Worm (Caenorhabditis elegans) whole organism, L2 larva: ENCODE data around the gene ndua-7.

Experiments used
- C34F6.9 ChIP-seq: fragments of 150-350 bp; optimal IDR thresholded peaks from 2 replicates; lab custom pipeline; 2014; ENCODE audit warnings: missing biosample characterization, missing genetic modification characterization
- F13H6.1 ChIP-seq: sonication (generic microtip); optimal IDR thresholded peaks from 2 replicates; lab custom pipeline; 2016; ENCODE audit warnings: missing genetic modification characterization, missing compliant biosample characterization
- ZK546.5 ChIP-seq: sonication (generic microtip); optimal IDR thresholded peaks from 2 replicates; lab custom pipeline; 2017; ENCODE audit warnings: missing biosample characterization, missing genetic modification characterization
- alr-1 ChIP-seq: fragments of 150-350 bp; optimal IDR thresholded peaks from 2 replicates; lab custom pipeline; 2014; ENCODE audit warnings: missing biosample characterization, missing genetic modification characterization
- aly-2 ChIP-seq: fragments of 150-350 bp; optimal IDR thresholded peaks from 2 replicates; lab custom pipeline; 2014; ENCODE audit warnings: missing biosample characterization, missing genetic modification characterization
- ama-1 ChIP-seq: fragments of 150-350 bp; optimal IDR thresholded peaks from 2 replicates; lab custom pipeline; 2018; ENCODE audit warnings: inconsistent platforms
- crh-2 ChIP-seq: sonication (generic microtip); optimal IDR thresholded peaks from 2 replicates; lab custom pipeline; 2017; ENCODE audit warnings: missing biosample characterization, missing genetic modification characterization
- dmd-4 ChIP-seq: sonication (generic microtip); optimal IDR thresholded peaks from 2 replicates; lab custom pipeline; 2017; ENCODE audit warnings: missing biosample characterization, missing genetic modification characterization
- egl-27 ChIP-seq: sonication (generic microtip); optimal IDR thresholded peaks from 3 replicates; lab custom pipeline; 2017; ENCODE audit warnings: missing biosample characterization, missing genetic modification reagents, missing genetic modification characterization
- gmeb-1 ChIP-seq: fragments of 150-350 bp; optimal IDR thresholded peaks from 2 replicates; lab custom pipeline; 2014; ENCODE audit warnings: missing biosample characterization, missing genetic modification characterization
- lin-13 ChIP-seq: fragments of 150-350 bp; optimal IDR thresholded peaks from 2 replicates; lab custom pipeline; 2014; ENCODE audit warnings: missing biosample characterization, missing genetic modification reagents, missing genetic modification characterization
- lin-39 ChIP-seq: fragments of 150-350 bp; optimal IDR thresholded peaks from 2 replicates; lab custom pipeline; 2014; ENCODE audit warnings: missing biosample characterization, missing genetic modification reagents, missing genetic modification characterization
- lsy-2 ChIP-seq, 2 experiments: fragments of 150-350 bp in 1 of 2; sonication (generic microtip) in 1 of 2; optimal IDR thresholded peaks; 2 replicates each; lab custom pipeline; 2014 to 2017; ENCODE audit warnings: missing biosample characterization in 2 of 2, missing genetic modification characterization in 2 of 2
- mab-5 ChIP-seq: fragments of 150-350 bp; optimal IDR thresholded peaks from 2 replicates; lab custom pipeline; 2014; ENCODE audit warnings: missing biosample characterization, missing genetic modification characterization
- mbf-1 ChIP-seq: sonication (generic microtip); optimal IDR thresholded peaks from 2 replicates; lab custom pipeline; 2017; ENCODE audit warnings: missing biosample characterization, missing genetic modification characterization
- nhr-10 ChIP-seq: sonication (generic microtip); optimal IDR thresholded peaks from 2 replicates; lab custom pipeline; 2017; ENCODE audit warnings: missing biosample characterization, missing genetic modification characterization
- nhr-11 ChIP-seq: fragments of 150-350 bp; optimal IDR thresholded peaks from 2 replicates; lab custom pipeline; 2014; ENCODE audit warnings: missing biosample characterization, missing genetic modification characterization
- nhr-12 ChIP-seq: fragments of 150-350 bp; optimal IDR thresholded peaks from 2 replicates; lab custom pipeline; 2014; ENCODE audit warnings: missing biosample characterization, missing genetic modification characterization
- nhr-129 ChIP-seq: fragments of 150-350 bp; optimal IDR thresholded peaks from 2 replicates; lab custom pipeline; 2014; ENCODE audit warnings: missing biosample characterization, missing genetic modification characterization
- nhr-21 ChIP-seq: fragments of 150-350 bp; optimal IDR thresholded peaks from 2 replicates; lab custom pipeline; 2014; ENCODE audit warnings: missing biosample characterization, missing genetic modification characterization
- nhr-23 ChIP-seq: fragments of 150-350 bp; optimal IDR thresholded peaks from 2 replicates; lab custom pipeline; 2014; ENCODE audit warnings: missing biosample characterization, missing genetic modification reagents, missing genetic modification characterization
- nhr-237 ChIP-seq: fragments of 150-350 bp; optimal IDR thresholded peaks from 2 replicates; lab custom pipeline; 2014; ENCODE audit warnings: missing biosample characterization, missing genetic modification characterization
- nhr-25 ChIP-seq: fragments of 150-350 bp; sonication (generic microtip); optimal IDR thresholded peaks from 3 replicates; lab custom pipeline; 2014; ENCODE audit warnings: missing biosample characterization, missing genetic modification characterization
- nhr-6 ChIP-seq: fragments of 150-350 bp; optimal IDR thresholded peaks from 2 replicates; lab custom pipeline; 2014; ENCODE audit warnings: missing biosample characterization, missing genetic modification characterization
- nhr-77 ChIP-seq: fragments of 150-350 bp; optimal IDR thresholded peaks from 2 replicates; lab custom pipeline; 2014; ENCODE audit warnings: missing biosample characterization, missing genetic modification characterization
- peb-1 ChIP-seq: fragments of 150-350 bp; optimal IDR thresholded peaks from 2 replicates; lab custom pipeline; 2014; ENCODE audit warnings: missing biosample characterization, missing genetic modification characterization
- sem-4 ChIP-seq: fragments of 150-350 bp; optimal IDR thresholded peaks from 2 replicates; lab custom pipeline; 2014; ENCODE audit warnings: missing biosample characterization, missing genetic modification reagents, missing genetic modification characterization
- skn-1 ChIP-seq: sonication (generic microtip); optimal IDR thresholded peaks from 2 replicates; lab custom pipeline; 2017; ENCODE audit warnings: missing biosample characterization, missing genetic modification characterization
- sma-3 ChIP-seq: sonication (generic microtip); optimal IDR thresholded peaks from 2 replicates; lab custom pipeline; 2016; ENCODE audit warnings: missing genetic modification reagents, missing genetic modification characterization, missing compliant biosample characterization
- sma-9 ChIP-seq, 2 experiments: fragments of 150-350 bp in 1 of 2; sonication (generic microtip) in 1 of 2; optimal IDR thresholded peaks; 2 replicates each; lab custom pipeline; 2014 to 2016; ENCODE audit warnings: missing genetic modification characterization in 2 of 2, mild to moderate bottlenecking in 1 of 2, missing biosample characterization in 1 of 2, missing compliant biosample characterization in 1 of 2, missing genetic modification reagents in 1 of 2, moderate library complexity in 1 of 2
- snpc-4 ChIP-seq: fragments of 150-350 bp; optimal IDR thresholded peaks from 2 replicates; lab custom pipeline; 2014; ENCODE audit warnings: missing biosample characterization, missing genetic modification characterization
- unc-39 ChIP-seq: fragments of 150-350 bp; optimal IDR thresholded peaks from 2 replicates; lab custom pipeline; 2014; ENCODE audit warnings: missing biosample characterization, missing genetic modification characterization
- unc-55 ChIP-seq: fragments of 150-350 bp; sonication (generic microtip); optimal IDR thresholded peaks from 3 replicates; lab custom pipeline; 2014; ENCODE audit warnings: missing biosample characterization, missing genetic modification reagents, missing genetic modification characterization
- unc-62 ChIP-seq: fragments of 150-350 bp; optimal IDR thresholded peaks from 2 replicates; lab custom pipeline; 2014; ENCODE audit warnings: missing biosample characterization, missing genetic modification reagents, missing genetic modification characterization
- zag-1 ChIP-seq: fragments of 150-350 bp; optimal IDR thresholded peaks from 2 replicates; lab custom pipeline; 2014; ENCODE audit warnings: missing biosample characterization, missing genetic modification characterization
- ztf-1 ChIP-seq: fragments of 200-800 bp; sonication (Bioruptor generic); conservative IDR thresholded peaks from 2 replicates; pipeline ENCODE4 v1.3.6; 2022; ENCODE audit warnings: missing genetic modification characterization, missing compliant biosample characterization
- ztf-11 ChIP-seq: sonication (generic microtip); optimal IDR thresholded peaks from 2 replicates; lab custom pipeline; 2017; ENCODE audit warnings: missing biosample characterization, missing genetic modification characterization
- ztf-4 ChIP-seq: fragments of 150-350 bp; optimal IDR thresholded peaks from 2 replicates; lab custom pipeline; 2014; ENCODE audit warnings: missing biosample characterization, missing genetic modification characterization

Gene ndua-7

DNA sequence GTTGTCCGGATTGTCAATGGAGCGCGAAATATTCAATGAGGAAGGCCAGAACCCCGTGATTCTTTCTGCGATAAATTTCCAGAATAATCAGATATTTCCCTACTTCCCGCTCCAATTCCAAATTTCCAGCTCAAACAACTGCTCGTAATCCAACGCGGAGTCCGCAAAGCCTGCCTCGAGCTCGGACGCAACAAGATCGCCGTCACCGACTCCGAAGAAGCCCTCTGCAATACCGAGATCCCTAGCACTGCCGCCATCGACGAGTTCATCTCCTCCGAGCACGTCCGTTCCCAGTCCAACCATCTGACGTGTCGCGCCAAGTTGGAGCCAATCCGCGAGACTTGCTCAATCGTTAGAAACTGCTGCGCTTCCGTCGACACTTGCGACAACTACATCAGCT is 9.3 kb downstream of the ndua-7 start:
- no peak for TF ChIP-seq alr-1
- TF ChIP-seq nhr-21 (tag; lab: Kevin White, UChicago): no peak
- no peak for TF ChIP-seq mbf-1
- no peak for TF ChIP-seq nhr-237
- TF ChIP-seq ztf-1 (GFP tag; lab: Robert Waterston, UW): no peak
- no peak for TF ChIP-seq nhr-129
- no peak for TF ChIP-seq dmd-4 (tag; lab: Kevin White, UChicago)
- no peak for TF ChIP-seq sem-4 (tag; lab: Kevin White, UChicago)
- TF ChIP-seq nhr-12: no peak
- TF ChIP-seq egl-27 (tag; lab: Kevin White, UChicago): no peak
- TF ChIP-seq crh-2 (tag; lab: Kevin White, UChicago): no peak
- no peak for TF ChIP-seq nhr-23
- no peak for TF ChIP-seq ztf-4
- TF ChIP-seq lin-39 (tag; lab: Kevin White, UChicago): no peak
- TF ChIP-seq sma-9 (GFP tag; optimal IDR thresholded peaks at IDR 0.05; lab: Kevin White, UChicago): no peak
- TF ChIP-seq sma-9 (tag; optimal IDR thresholded peaks at IDR 0.05; lab: Kevin White, UChicago): no peak
- TF ChIP-seq skn-1: no peak
- TF ChIP-seq nhr-11 (tag; lab: Kevin White, UChicago): no peak
- no peak for TF ChIP-seq nhr-6 (tag; lab: Kevin White, UChicago)

DNA sequence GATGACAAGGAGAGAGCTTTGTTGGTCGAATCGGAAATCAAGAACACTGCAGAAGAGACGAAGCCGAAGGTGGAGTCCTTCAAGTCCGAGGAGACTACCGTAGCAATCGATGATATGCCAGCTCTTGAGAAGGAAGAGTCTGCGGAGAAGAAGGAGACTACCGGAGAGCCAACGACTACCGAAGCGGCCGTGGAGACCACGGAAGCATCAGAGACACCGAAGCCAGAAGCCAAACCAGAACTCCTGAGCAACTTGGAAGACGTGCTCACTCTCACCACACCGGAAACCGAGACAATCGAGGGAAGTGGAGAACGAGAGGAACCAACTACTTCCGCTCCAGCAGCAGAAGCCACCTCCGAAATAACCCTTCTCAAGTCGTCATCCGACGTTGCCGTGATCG is 10.3 kb downstream of the ndua-7 start:
- no peak for TF ChIP-seq mbf-1
- TF ChIP-seq nhr-25: no peak
- no peak for TF ChIP-seq unc-39 (tag; lab: Kevin White, UChicago)
- TF ChIP-seq alr-1: no peak
- TF ChIP-seq snpc-4: no peak
- no peak for TF ChIP-seq ztf-4
- TF ChIP-seq nhr-21 (tag; lab: Kevin White, UChicago): no peak
- TF ChIP-seq mab-5 (tag; lab: Kevin White, UChicago): no peak

DNA sequence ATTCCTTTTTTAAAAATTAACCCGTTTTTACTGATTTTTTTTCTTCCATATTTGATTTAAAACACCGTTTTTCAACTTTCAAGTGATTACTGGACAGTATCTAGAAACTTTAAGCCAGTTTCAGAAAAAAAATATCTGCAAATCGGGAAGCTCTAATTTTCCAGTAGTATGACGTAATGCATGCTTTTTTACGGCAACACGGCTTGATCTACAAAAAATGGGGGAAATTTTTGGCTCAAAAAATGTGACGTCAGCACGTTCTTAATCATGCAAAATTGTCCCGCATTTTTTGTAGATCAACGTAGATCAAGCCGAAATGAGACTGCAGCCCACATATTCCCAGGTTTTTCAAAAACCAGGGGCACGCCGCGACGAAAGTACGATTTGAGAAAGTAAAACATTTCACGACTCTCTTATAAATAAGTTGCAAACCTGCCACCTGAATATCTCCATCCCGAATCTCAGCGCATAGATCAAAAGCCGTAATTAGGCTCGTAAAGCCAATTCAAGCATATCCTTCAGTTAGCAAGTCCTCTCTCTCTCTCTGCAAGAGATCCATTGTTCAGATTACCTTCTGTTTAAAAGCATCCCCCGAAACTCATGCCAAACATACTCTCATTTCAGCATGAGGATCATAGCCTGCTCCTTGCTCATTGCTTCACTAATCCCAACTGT is 12.5 kb downstream of the ndua-7 start, which contains the start of gene E01G4.6:
Gene E01G4.6 (plus strand): TSS at position 625 of the 675 bp plus-strand sequence.
- TF ChIP-seq nhr-6 (tag; lab: Kevin White, UChicago) (no peak), sma-3 (GFP tag; lab: Kevin White, UChicago) (no peak), ztf-4 (no peak), unc-39 (tag; lab: Kevin White, UChicago) (no peak), ama-1 (lab: Kevin White, UChicago) (no peak), C34F6.9 (tag; lab: Kevin White, UChicago) (no peak), mbf-1 (no peak), mab-5 (tag; lab: Kevin White, UChicago) (no peak), ZK546.5 (no peak), peb-1 (tag; lab: Kevin White, UChicago) (no peak), unc-62 (GFP tag; lab: Kevin White, UChicago) (no peak), nhr-10 (no peak), lin-39 (tag; lab: Kevin White, UChicago) (no peak), unc-55 (GFP tag; lab: Kevin White, UChicago) (no peak), ztf-1 (GFP tag; lab: Robert Waterston, UW) (no peak), nhr-77 (tag; lab: Kevin White, UChicago) (no peak), aly-2 (tag; lab: Kevin White, UChicago) (no peak), nhr-25 (no peak)
- TF ChIP-seq, all 48 proteins: peak for 0

DNA sequence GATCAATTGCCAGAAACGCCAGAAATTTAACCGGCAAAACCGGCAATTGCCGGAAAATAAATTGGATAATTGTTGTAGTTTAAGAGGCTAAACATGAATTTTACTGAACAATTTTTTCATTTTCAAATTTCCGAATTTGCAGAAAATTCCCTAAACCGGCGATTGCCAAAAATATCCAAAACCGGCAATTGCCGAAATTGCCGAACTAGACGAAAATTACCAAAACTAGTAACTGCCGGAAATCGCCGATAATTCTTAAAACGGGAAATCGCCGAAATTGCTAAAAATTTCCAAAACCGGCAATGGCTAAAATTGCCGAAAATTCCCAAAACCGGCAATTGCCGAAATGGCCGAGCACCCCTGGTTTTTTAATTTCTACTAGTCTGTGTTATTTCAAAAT is 15.0 kb downstream of the ndua-7 start:
- TF ChIP-seq mbf-1: no peak
- TF ChIP-seq, all 48 proteins: peak for 0

DNA sequence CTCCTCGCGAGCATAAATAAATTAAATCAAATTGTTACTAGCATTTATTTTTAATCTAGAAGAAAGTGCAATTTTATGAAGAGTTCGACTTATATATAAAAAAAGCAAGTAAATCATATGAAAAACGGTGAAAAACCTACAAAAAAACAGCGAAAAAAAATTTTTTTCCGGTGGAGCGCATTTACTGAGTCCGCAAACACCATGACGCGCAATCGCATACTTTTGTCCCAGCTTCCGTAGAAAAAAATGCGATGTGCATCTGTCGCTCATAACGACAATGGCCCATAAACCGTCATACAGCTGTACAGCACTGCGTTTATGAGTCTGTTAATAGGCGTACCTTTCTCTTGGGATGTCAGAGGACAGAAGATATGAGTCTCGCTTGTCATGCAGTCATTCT is 17.2 kb downstream of the ndua-7 start:
- TF ChIP-seq alr-1 (no peak), ama-1 (lab: Kevin White, UChicago) (peak; percentile 5), sma-9 (GFP tag; optimal IDR thresholded peaks at IDR 0.05; lab: Kevin White, UChicago) (peak; percentile 29), sma-9 (tag; optimal IDR thresholded peaks at IDR 0.05; lab: Kevin White, UChicago) (no peak), nhr-11 (tag; lab: Kevin White, UChicago) (no peak), unc-55 (GFP tag; lab: Kevin White, UChicago) (peak; percentile 73), crh-2 (tag; lab: Kevin White, UChicago) (peak; percentile 48), sma-3 (GFP tag; lab: Kevin White, UChicago) (peak; percentile 44), lsy-2 (tag; optimal IDR thresholded peaks at IDR 0.05; lab: Kevin White, UChicago) (peak; percentile 46 to 71), nhr-25 (peak; percentile 2), nhr-21 (tag; lab: Kevin White, UChicago) (peak; percentile 2), C34F6.9 (tag; lab: Kevin White, UChicago) (peak; percentile 73), gmeb-1 (tag; lab: Kevin White, UChicago) (peak; percentile 77), lin-13 (peak; percentile 29), zag-1 (tag; lab: Kevin White, UChicago) (no peak), F13H6.1 (peak; percentile 16), nhr-129 (peak; percentile 24), ztf-11 (tag; lab: Kevin White, UChicago) (no peak)
- TF ChIP-seq, all 48 proteins: peak for 13
